Worm (Caenorhabditis elegans) whole organism, L1 larva: ENCODE results near the gene F25F2.1.

ENCODE experiments used
- C16A3.4 ChIP-seq: fragments of 150-350 bp; optimal IDR thresholded peaks from 2 replicates; lab custom pipeline; 2014; ENCODE audit warnings: missing biosample characterization, missing genetic modification characterization
- C34B4.2 ChIP-seq: sonication (generic microtip); optimal IDR thresholded peaks from 2 replicates; lab custom pipeline; 2017; ENCODE audit warnings: mild to moderate bottlenecking, missing genetic modification characterization, missing compliant biosample characterization
- Y116A8C.19 ChIP-seq: sonication (generic microtip); optimal IDR thresholded peaks from 2 replicates; lab custom pipeline; 2016; ENCODE audit warnings: missing compliant biosample characterization, missing genetic modification characterization, borderline replicate concordance
- alr-1 ChIP-seq: fragments of 200-800 bp; sonication (Bioruptor generic); optimal IDR thresholded peaks from 2 replicates; lab custom pipeline; 2018; ENCODE audit warnings: borderline replicate concordance, mild to moderate bottlenecking, missing genetic modification characterization, missing compliant biosample characterization
- aly-2 ChIP-seq: fragments of 150-350 bp; optimal IDR thresholded peaks from 2 replicates; lab custom pipeline; 2014; ENCODE audit warnings: missing biosample characterization, missing genetic modification characterization
- ama-1 ChIP-seq: fragments of 150-350 bp; optimal IDR thresholded peaks from 2 replicates; lab custom pipeline; 2014
- blmp-1 ChIP-seq: fragments of 150-350 bp; optimal IDR thresholded peaks from 2 replicates; lab custom pipeline; 2014; ENCODE audit warnings: missing biosample characterization, missing genetic modification characterization
- ceh-63 ChIP-seq: fragments of 200-800 bp; sonication (Bioruptor generic); optimal IDR thresholded peaks from 2 replicates; lab custom pipeline; 2018; ENCODE audit warnings: mild to moderate bottlenecking, missing genetic modification characterization, missing compliant biosample characterization
- ceh-8 ChIP-seq: fragments of 200-800 bp; sonication (Bioruptor generic); optimal IDR thresholded peaks from 2 replicates; lab custom pipeline; 2018; ENCODE audit warnings: mild to moderate bottlenecking, missing genetic modification characterization, moderate library complexity, missing compliant biosample characterization
- ceh-88 ChIP-seq: fragments of 200-800 bp; sonication (Bioruptor generic); IDR thresholded peaks from 2 replicates; pipeline ENCODE4 v1.3.6; 2022; ENCODE audit warnings: missing genetic modification characterization, missing compliant biosample characterization
- ceh-90 ChIP-seq: sonication (generic microtip); optimal IDR thresholded peaks from 2 replicates; lab custom pipeline; 2016; ENCODE audit warnings: missing genetic modification characterization, missing compliant biosample characterization
- dpl-1 ChIP-seq, 3 experiments: fragments of 150-350 bp in 2 of 3; sonication (generic microtip) in 1 of 3; optimal IDR thresholded peaks; 2 replicates each; lab custom pipeline; 2014 to 2017; ENCODE audit warnings: missing biosample characterization in 3 of 3, missing genetic modification characterization in 3 of 3, missing genetic modification reagents in 3 of 3
- dsc-1 ChIP-seq: sonication (generic microtip); optimal IDR thresholded peaks from 2 replicates; lab custom pipeline; 2016; ENCODE audit warnings: mild to moderate bottlenecking, missing genetic modification characterization, missing compliant biosample characterization
- efl-1 ChIP-seq, 4 experiments: fragments of 150-350 bp; optimal IDR thresholded peaks in 3 of 4; peaks in 1 of 4; 1 replicate in 1 of 4; 2 replicates in 3 of 4; lab custom pipeline; 2014; ENCODE audit warnings: missing biosample characterization in 2 of 4, missing genetic modification characterization in 2 of 4, missing genetic modification reagents in 2 of 4
- efl-3 ChIP-seq: fragments of 200-800 bp; sonication (Bioruptor generic); optimal IDR thresholded peaks from 2 replicates; lab custom pipeline; 2018; ENCODE audit warnings: mild to moderate bottlenecking, missing genetic modification characterization, missing compliant biosample characterization
- egl-13 ChIP-seq: sonication (generic microtip); optimal IDR thresholded peaks from 2 replicates; lab custom pipeline; 2016; ENCODE audit warnings: missing genotype, missing genetic modification reagents, missing genetic modification characterization, missing compliant biosample characterization
- egl-27 ChIP-seq, 2 experiments: fragments of 150-350 bp in 1 of 2; sonication (generic microtip); optimal IDR thresholded peaks; 3 replicates each; lab custom pipeline; 2017 to 2018; ENCODE audit warnings: missing biosample characterization in 2 of 2, missing genetic modification characterization in 2 of 2, missing genetic modification reagents in 2 of 2
- ets-5 ChIP-seq: fragments of 200-800 bp; sonication (Bioruptor generic); IDR thresholded peaks from 2 replicates; pipeline ENCODE4 v1.3.6; 2022; ENCODE audit warnings: missing genetic modification characterization, missing compliant biosample characterization
- fkh-10 ChIP-seq: sonication (generic microtip); optimal IDR thresholded peaks from 2 replicates; lab custom pipeline; 2017; ENCODE audit warnings: missing biosample characterization, missing genetic modification reagents, missing genetic modification characterization
- fkh-8 ChIP-seq: sonication (generic microtip); optimal IDR thresholded peaks from 2 replicates; lab custom pipeline; 2016; ENCODE audit warnings: mild to moderate bottlenecking, missing genetic modification characterization, missing compliant biosample characterization
- hlh-17 ChIP-seq: fragments of 200-800 bp; sonication (Bioruptor generic); optimal IDR thresholded peaks from 2 replicates; lab custom pipeline; 2018; ENCODE audit warnings: missing genetic modification characterization, mild to moderate bottlenecking, missing compliant biosample characterization, moderate library complexity, borderline replicate concordance
- hlh-4 ChIP-seq: sonication (generic microtip); optimal IDR thresholded peaks from 2 replicates; lab custom pipeline; 2016; ENCODE audit warnings: mild to moderate bottlenecking, missing genetic modification characterization, missing compliant biosample characterization
- irx-1 ChIP-seq: sonication (generic microtip); optimal IDR thresholded peaks from 2 replicates; lab custom pipeline; 2016; ENCODE audit warnings: missing genetic modification characterization, missing compliant biosample characterization
- lin-13 ChIP-seq: fragments of 150-350 bp; optimal IDR thresholded peaks from 2 replicates; lab custom pipeline; 2014; ENCODE audit warnings: missing biosample characterization, missing genetic modification reagents, missing genetic modification characterization
- lin-39 ChIP-seq: fragments of 150-350 bp; optimal IDR thresholded peaks from 2 replicates; lab custom pipeline; 2014; ENCODE audit warnings: missing biosample characterization, missing genetic modification reagents, missing genetic modification characterization
- lsy-2 ChIP-seq, 2 experiments: fragments of 150-350 bp; optimal IDR thresholded peaks; 2 replicates each; lab custom pipeline; 2014; ENCODE audit warnings: missing biosample characterization in 2 of 2, missing genetic modification characterization in 2 of 2
- mdl-1 ChIP-seq, 2 experiments: fragments of 150-350 bp; optimal IDR thresholded peaks; 2 replicates each; lab custom pipeline; 2014 to 2017; ENCODE audit warnings: missing biosample characterization in 2 of 2, missing genetic modification characterization in 2 of 2, inconsistent platforms in 1 of 2
- mep-1 ChIP-seq: fragments of 150-350 bp; optimal IDR thresholded peaks from 2 replicates; lab custom pipeline; 2014; ENCODE audit warnings: missing biosample characterization, missing genetic modification characterization
- nhr-11 ChIP-seq: fragments of 150-350 bp; optimal IDR thresholded peaks from 2 replicates; lab custom pipeline; 2014; ENCODE audit warnings: missing biosample characterization, missing genetic modification characterization
- nhr-12 ChIP-seq: sonication (generic microtip); optimal IDR thresholded peaks from 2 replicates; lab custom pipeline; 2017; ENCODE audit warnings: missing biosample characterization, missing genetic modification characterization
- nhr-20 ChIP-seq: sonication (generic microtip); optimal IDR thresholded peaks from 2 replicates; lab custom pipeline; 2016; ENCODE audit warnings: mild to moderate bottlenecking, missing genetic modification characterization, missing compliant biosample characterization
- nhr-237 ChIP-seq: fragments of 150-350 bp; optimal IDR thresholded peaks from 2 replicates; lab custom pipeline; 2014; ENCODE audit warnings: missing biosample characterization, missing genetic modification characterization
- nhr-71 ChIP-seq: sonication (generic microtip); optimal IDR thresholded peaks from 2 replicates; lab custom pipeline; 2016; ENCODE audit warnings: mild to moderate bottlenecking, missing genetic modification characterization, moderate library complexity, missing compliant biosample characterization
- nhr-76 ChIP-seq: sonication (generic microtip); optimal IDR thresholded peaks from 2 replicates; lab custom pipeline; 2017; ENCODE audit warnings: missing biosample characterization, missing genetic modification characterization
- nhr-84 ChIP-seq: sonication (generic microtip); optimal IDR thresholded peaks from 2 replicates; lab custom pipeline; 2017; ENCODE audit warnings: missing biosample characterization, missing genetic modification characterization
- nhr-85 ChIP-seq: sonication (generic microtip); peaks from one replicate; lab custom pipeline; 2016; ENCODE audit warnings: missing genetic modification characterization, inconsistent platforms, missing compliant biosample characterization
- nhr-90 ChIP-seq: sonication (generic microtip); optimal IDR thresholded peaks from 2 replicates; lab custom pipeline; 2016; ENCODE audit warnings: mild to moderate bottlenecking, missing genetic modification characterization, missing compliant biosample characterization; ENCODE audit not compliant: poor library complexity
- pag-3 ChIP-seq: sonication (generic microtip); optimal IDR thresholded peaks from 2 replicates; lab custom pipeline; 2017; ENCODE audit warnings: missing genetic modification characterization, mild to moderate bottlenecking, missing compliant biosample characterization, antibody characterized with exemption, borderline replicate concordance; ENCODE audit not compliant: insufficient read depth
- pqm-1 ChIP-seq: sonication (generic microtip); optimal IDR thresholded peaks from 3 replicates; lab custom pipeline; 2017; ENCODE audit warnings: missing biosample characterization, missing genetic modification characterization
- rnt-1 ChIP-seq: sonication (generic microtip); optimal IDR thresholded peaks from 2 replicates; lab custom pipeline; 2016; ENCODE audit warnings: mild to moderate bottlenecking, missing genetic modification characterization, moderate library complexity, missing compliant biosample characterization
- snpc-4 ChIP-seq: fragments of 150-350 bp; optimal IDR thresholded peaks from 2 replicates; lab custom pipeline; 2014; ENCODE audit warnings: missing biosample characterization, missing genetic modification characterization
- swsn-7 ChIP-seq: sonication (generic microtip); optimal IDR thresholded peaks from 2 replicates; lab custom pipeline; 2016; ENCODE audit warnings: missing genetic modification characterization, missing compliant biosample characterization
- tbx-2 ChIP-seq: sonication (generic microtip); optimal IDR thresholded peaks from 2 replicates; lab custom pipeline; 2016; ENCODE audit warnings: missing genetic modification characterization, missing compliant biosample characterization
- unc-130 ChIP-seq: fragments of 150-350 bp; optimal IDR thresholded peaks from 2 replicates; lab custom pipeline; 2017; ENCODE audit warnings: missing biosample characterization, missing genetic modification characterization, inconsistent platforms
- unc-30 ChIP-seq: sonication (generic microtip); optimal IDR thresholded peaks from 2 replicates; lab custom pipeline; 2017; ENCODE audit warnings: missing biosample characterization, missing genetic modification characterization
- unc-86 ChIP-seq: sonication (generic microtip); optimal IDR thresholded peaks from 2 replicates; lab custom pipeline; 2016; ENCODE audit warnings: missing genetic modification characterization, missing compliant biosample characterization
- xbp-1 ChIP-seq: sonication (generic microtip); optimal IDR thresholded peaks from 2 replicates; lab custom pipeline; 2016; ENCODE audit warnings: missing genetic modification characterization, missing compliant biosample characterization
- ztf-11 ChIP-seq, 2 experiments: sonication (generic microtip); optimal IDR thresholded peaks; 2 replicates each; lab custom pipeline; 2016 to 2017; ENCODE audit warnings: missing genetic modification characterization in 2 of 2, missing biosample characterization in 1 of 2, missing compliant biosample characterization in 1 of 2

The F25F2.1 gene

DNA sequence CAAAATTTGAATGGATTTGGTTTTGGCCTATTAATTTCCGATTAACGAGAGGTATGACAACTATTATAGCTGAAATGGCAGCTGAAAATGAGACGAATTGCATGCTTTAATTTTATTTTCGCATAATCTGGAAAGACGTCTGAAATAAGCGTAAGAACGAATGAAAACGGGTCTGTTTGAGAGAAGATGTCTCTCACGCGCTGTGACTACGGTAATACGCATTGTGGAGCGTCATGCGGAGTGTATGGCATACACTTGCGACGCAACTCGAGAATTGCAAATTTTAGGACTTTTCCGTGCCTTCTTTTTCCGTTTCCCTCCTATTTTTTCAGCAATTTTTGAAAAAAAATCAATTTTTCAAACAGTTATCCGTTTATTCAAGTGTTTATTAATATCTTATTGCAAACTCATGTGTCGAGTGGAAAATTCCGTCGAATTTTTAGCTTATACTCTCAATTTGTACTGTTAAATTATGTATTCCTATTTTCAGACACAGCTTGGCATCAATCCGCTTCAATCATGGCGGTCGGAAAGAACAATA is 33.2 kb upstream of the F25F2.1 start, which contains the start of gene rps-1 (continued):
- no peak for TF ChIP-seq alr-1 (tag; lab: Kevin White, UChicago)
- TF ChIP-seq C34B4.2 (tag; lab: Kevin White, UChicago): peak; percentile 83
- TF ChIP-seq fkh-8 (tag; lab: Kevin White, UChicago): peak; percentile 99
- TF ChIP-seq nhr-76 (tag; lab: Kevin White, UChicago): peak; percentile 68
- TF ChIP-seq unc-30 (tag; lab: Kevin White, UChicago): peak; percentile 87
- TF ChIP-seq mdl-1 (tag; optimal IDR thresholded peaks at IDR 0.05; lab: Kevin White, UChicago): peak; percentile 55 to 98
- TF ChIP-seq ets-5: 0 out of 2 replicates have a peak, but pooled peaks have one; percentile 11
- TF ChIP-seq snpc-4 (tag; lab: Kevin White, UChicago): peak; percentile 92
- peak; percentile 93 to 94 (median 93) for TF ChIP-seq dpl-1 (GFP tag; optimal IDR thresholded peaks at IDR 0.05; lab: Kevin White, UChicago)
- TF ChIP-seq tbx-2 (tag; lab: Kevin White, UChicago): peak; percentile 99
- TF ChIP-seq nhr-20 (tag; lab: Kevin White, UChicago): peak; percentile 99
- TF ChIP-seq ceh-88: peak; percentile 95
- TF ChIP-seq lin-39 (tag; lab: Kevin White, UChicago): peak; percentile 97
- peak; percentile 96 for TF ChIP-seq ceh-8 (GFP tag; lab: Kevin White, UChicago)
- peak; percentile 99 for TF ChIP-seq nhr-90 (tag; lab: Kevin White, UChicago)
- peak; percentile 77 to 81 for TF ChIP-seq egl-27 (tag; optimal IDR thresholded peaks at IDR 0.05; lab: Kevin White, UChicago)
- TF ChIP-seq nhr-85 (tag; lab: Kevin White, UChicago): peak; percentile 99
- no peak for TF ChIP-seq hlh-17 (GFP tag; lab: Kevin White, UChicago)
- TF ChIP-seq lsy-2 (tag; optimal IDR thresholded peaks at IDR 0.05; lab: Kevin White, UChicago): peak; percentile 100
- peak; percentile 67 for TF ChIP-seq hlh-4 (tag; lab: Kevin White, UChicago)
- peak; percentile 99 for TF ChIP-seq swsn-7 (tag; lab: Kevin White, UChicago)
- peak; percentile 91 for TF ChIP-seq ceh-63
- peak; percentile 99 for TF ChIP-seq nhr-71 (tag; lab: Kevin White, UChicago)
- TF ChIP-seq aly-2 (tag; lab: Kevin White, UChicago): peak; percentile 97
- TF ChIP-seq C16A3.4 (tag; lab: Kevin White, UChicago): peak; percentile 99
- peak; percentile 74 for TF ChIP-seq nhr-84 (tag; lab: Kevin White, UChicago)
- peak; percentile 99 for TF ChIP-seq rnt-1 (tag; lab: Kevin White, UChicago)
- TF ChIP-seq unc-130 (tag; lab: Kevin White, UChicago): peak; percentile 99
- peak; percentile 87 for TF ChIP-seq blmp-1
- TF ChIP-seq nhr-12: peak; percentile 50
- TF ChIP-seq ceh-90: peak; percentile 65
- peak; percentile 88 for TF ChIP-seq efl-3 (GFP tag; lab: Kevin White, UChicago)
- TF ChIP-seq efl-1 (optimal IDR thresholded peaks at IDR 0.05; lab: Kevin White, UChicago): peak; percentile 96 to 97
- peak; percentile 91 to 99 for TF ChIP-seq efl-1 (GFP tag; optimal IDR thresholded peaks at IDR 0.05 in 1 of 2; lab: Kevin White, UChicago)
- peak; percentile 33 for TF ChIP-seq pag-3
- peak; percentile 91 for TF ChIP-seq nhr-237 (tag; lab: Kevin White, UChicago)

DNA sequence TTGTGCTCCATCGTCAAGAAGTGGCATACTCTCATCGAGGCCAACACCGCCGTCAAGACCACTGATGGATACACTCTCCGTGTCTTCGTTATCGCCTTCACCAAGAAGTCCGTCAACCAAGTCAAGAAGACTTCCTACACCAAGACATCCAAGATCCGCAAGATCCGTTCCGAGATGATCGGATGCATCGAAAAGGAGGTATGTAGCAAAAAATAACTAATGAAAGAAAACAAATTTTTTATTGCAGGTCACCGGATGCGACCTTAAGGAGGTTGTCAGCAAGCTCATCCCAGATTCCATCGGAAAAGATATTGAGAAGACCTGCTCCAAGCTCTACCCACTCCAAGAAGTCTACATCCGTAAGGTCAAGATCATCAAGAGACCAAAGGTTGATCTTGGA is 32.3 kb upstream of the F25F2.1 start:
- no peak for TF ChIP-seq ets-5
- no peak for TF ChIP-seq egl-13 (tag; lab: Kevin White, UChicago)
- TF ChIP-seq rnt-1 (tag; lab: Kevin White, UChicago): no peak
- TF ChIP-seq lin-13: no peak
- TF ChIP-seq nhr-12: no peak
- no peak for TF ChIP-seq C34B4.2 (tag; lab: Kevin White, UChicago)
- TF ChIP-seq mep-1 (tag; lab: Kevin White, UChicago): no peak
- TF ChIP-seq ama-1 (lab: Kevin White, UChicago): no peak
- no peak for TF ChIP-seq Y116A8C.19 (tag; lab: Kevin White, UChicago)
- TF ChIP-seq irx-1: no peak
- no peak for TF ChIP-seq dsc-1 (tag; lab: Kevin White, UChicago)
- TF ChIP-seq ztf-11 (tag; optimal IDR thresholded peaks at IDR 0.05; lab: Kevin White, UChicago): no peak
- TF ChIP-seq nhr-11 (tag; lab: Kevin White, UChicago): no peak
- no peak for TF ChIP-seq xbp-1
- no peak for TF ChIP-seq unc-86 (tag; lab: Kevin White, UChicago)
- TF ChIP-seq pqm-1: no peak
- TF ChIP-seq nhr-85 (tag; lab: Kevin White, UChicago): no peak
- no peak for TF ChIP-seq fkh-10 (GFP tag; lab: Kevin White, UChicago)
